Worm (Caenorhabditis elegans): ENCODE results near the gene E02C12.8.
A peak's percentile ranks its signal among the peaks of the same experiment; 100 is the strongest.

The E02C12.8 gene

DNA sequence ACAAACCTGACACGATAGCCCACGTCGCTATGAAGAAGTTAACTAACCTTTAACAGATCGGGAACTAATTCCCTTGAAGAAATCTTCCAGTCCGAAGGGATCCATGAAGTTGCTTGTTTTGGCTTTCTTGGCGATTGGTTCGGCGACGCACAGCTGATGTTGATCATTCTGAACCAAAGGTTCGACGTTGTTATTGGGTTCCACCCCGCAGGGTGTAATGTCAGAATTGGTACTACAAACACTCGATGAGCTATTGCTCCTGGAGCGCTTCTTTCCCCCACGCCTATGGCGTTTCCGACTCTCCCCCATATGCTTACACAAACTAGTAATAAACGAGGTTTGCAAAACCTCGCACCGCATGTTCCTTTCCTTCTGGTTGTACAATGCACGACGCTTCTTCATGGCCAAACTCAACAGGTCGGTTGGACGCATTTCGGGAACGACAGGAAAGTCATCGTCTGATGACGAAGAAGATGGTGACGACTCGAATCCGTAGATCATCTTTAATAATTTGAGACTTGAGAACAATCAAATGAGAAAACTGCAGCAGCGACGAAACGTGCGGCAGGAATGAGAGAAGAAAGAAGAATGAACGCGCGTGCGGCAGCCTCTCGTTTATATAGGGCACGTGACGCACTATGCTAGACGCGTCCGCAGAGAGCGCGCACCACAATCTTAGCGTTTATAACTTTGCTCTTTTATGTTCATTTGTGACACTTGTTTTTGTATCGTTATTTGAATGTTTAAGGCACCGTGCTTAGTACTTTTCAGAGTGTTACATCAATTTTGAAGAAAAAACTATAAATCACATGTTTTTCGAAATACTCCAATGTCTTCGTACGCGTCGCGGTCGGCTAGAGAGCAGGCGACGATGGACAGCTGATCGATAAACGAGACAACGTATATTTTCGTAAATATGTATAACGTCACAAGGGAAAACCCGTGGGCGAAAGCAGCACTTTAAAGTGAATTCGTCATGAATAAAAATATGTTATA, 29.5 kb downstream of the E02C12.8 start, which contains the start of gene tos-1 (continued):
- TF ChIP-seq eor-1 (tag; optimal IDR thresholded peaks at IDR 0.05) (peak; percentile 90 to 100), lin-39 (tag; optimal IDR thresholded peaks at IDR 0.05) (peak; percentile 90), nhr-25 (tag; optimal IDR thresholded peaks at IDR 0.05) (peak; percentile 99), lin-15B (tag; optimal IDR thresholded peaks at IDR 0.05) (peak; percentile 86), elt-2 (tag; optimal IDR thresholded peaks at IDR 0.05) (peak; percentile 93), unc-39 (tag; optimal IDR thresholded peaks at IDR 0.05) (no peak), zag-1 (tag; optimal IDR thresholded peaks at IDR 0.05) (peak; percentile 64), ztf-11 (tag; optimal IDR thresholded peaks at IDR 0.05) (peak; percentile 7), nfya-1 (tag; optimal IDR thresholded peaks at IDR 0.05; ENCODE audit: insufficient read depth) (peak; percentile 90), nhr-237 (tag; optimal IDR thresholded peaks at IDR 0.05) (no peak), ceh-28 (tag; optimal IDR thresholded peaks at IDR 0.05) (peak; percentile 95), egl-27 (tag; optimal IDR thresholded peaks at IDR 0.05) (peak; percentile 75), ceh-82 (tag; optimal IDR thresholded peaks at IDR 0.05) (peak; percentile 91), daf-12 (tag; optimal IDR thresholded peaks at IDR 0.05) (peak; percentile 60), fos-1 (tag; optimal IDR thresholded peaks at IDR 0.05) (peak; percentile 92), fkh-2 (tag; optimal IDR thresholded peaks at IDR 0.05) (no peak), ama-1 (optimal IDR thresholded peaks at IDR 0.05) (peak; percentile 100), hmg-11 (tag; optimal IDR thresholded peaks at IDR 0.05) (peak; percentile 75), R02D3.7 (tag; optimal IDR thresholded peaks at IDR 0.05) (peak; percentile 93), jun-1 (tag; optimal IDR thresholded peaks at IDR 0.05) (peak; percentile 98), nhr-77 (tag; optimal IDR thresholded peaks at IDR 0.05) (peak; percentile 62), aly-2 (tag; optimal IDR thresholded peaks at IDR 0.05) (no peak), ztf-4 (tag; optimal IDR thresholded peaks at IDR 0.05) (peak; percentile 86), nhr-11 (tag; optimal IDR thresholded peaks at IDR 0.05) (peak; percentile 97), nhr-23 (tag; optimal IDR thresholded peaks at IDR 0.05) (peak; percentile 97), skn-1 (tag; optimal IDR thresholded peaks at IDR 0.05) (peak; percentile 93)

DNA sequence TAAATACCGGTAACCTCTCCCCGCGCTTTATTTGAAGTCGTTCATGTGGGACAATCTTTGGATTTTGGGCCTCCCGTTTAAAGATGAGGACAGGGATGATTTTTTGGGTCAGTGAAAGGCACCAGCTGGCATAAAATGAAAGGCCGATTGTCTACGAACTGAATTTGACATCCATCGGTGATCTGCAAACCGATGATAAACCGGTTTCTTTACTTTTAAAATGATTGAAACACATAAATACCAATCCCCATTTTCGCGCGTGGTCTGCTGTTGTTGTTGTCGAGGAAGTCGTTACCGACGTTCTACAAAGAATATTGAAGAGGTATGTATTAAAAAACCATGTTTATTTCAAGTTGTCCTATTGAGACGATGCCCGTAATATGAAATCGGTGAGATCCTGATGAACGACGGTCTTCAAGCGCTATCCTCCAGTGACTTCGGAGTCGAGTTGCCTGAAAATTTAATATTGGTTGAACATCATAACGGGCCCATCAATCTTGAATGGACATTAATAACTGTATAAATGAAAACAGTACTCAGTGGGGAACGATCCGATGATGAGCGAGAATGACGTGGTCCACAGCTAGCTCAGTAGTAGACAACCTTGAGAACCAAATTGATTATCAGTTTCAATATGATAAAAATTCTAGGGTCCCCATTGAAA, 30.3 kb downstream of the E02C12.8 start:
- TF ChIP-seq pha-4 (tag; optimal IDR thresholded peaks at IDR 0.05) (peak; percentile 17), ama-1 (optimal IDR thresholded peaks at IDR 0.05) (peak; percentile 42), skn-1 (tag; optimal IDR thresholded peaks at IDR 0.05) (no peak), ceh-28 (tag; optimal IDR thresholded peaks at IDR 0.05) (no peak), eor-1 (tag; optimal IDR thresholded peaks at IDR 0.05) (no peak), lin-39 (tag; optimal IDR thresholded peaks at IDR 0.05) (peak; percentile 34), jun-1 (tag; optimal IDR thresholded peaks at IDR 0.05) (no peak), sea-2 (GFP tag; optimal IDR thresholded peaks at IDR 0.05) (no peak), fkh-2 (tag; optimal IDR thresholded peaks at IDR 0.05) (no peak), nhr-43 (tag; optimal IDR thresholded peaks at IDR 0.05; ENCODE audit: poor library complexity, severe bottlenecking) (peak; percentile 25)

DNA sequence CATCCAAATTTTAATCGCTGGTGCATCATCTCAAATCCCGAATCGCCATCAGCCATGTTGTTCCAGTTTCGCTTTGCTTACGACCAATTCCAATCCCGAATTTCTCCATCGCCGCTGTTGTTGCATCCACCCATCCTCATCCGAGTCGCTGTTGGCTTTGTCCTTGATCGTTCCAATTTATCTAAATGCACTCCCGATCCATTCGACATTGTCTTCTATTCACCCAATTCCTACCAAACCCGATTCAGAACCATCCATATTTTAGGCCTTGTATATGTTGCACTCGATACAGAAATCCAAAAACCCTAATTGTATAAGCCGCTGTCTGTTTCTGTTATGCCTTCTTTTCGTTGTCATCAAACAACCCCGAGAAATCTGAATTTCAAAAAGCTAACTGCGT, 33.1 kb downstream of the E02C12.8 start:
- no peak for TF ChIP-seq daf-12 (tag; optimal IDR thresholded peaks at IDR 0.05)
- TF ChIP-seq elt-2 (tag; optimal IDR thresholded peaks at IDR 0.05) = peak; percentile 3
- TF ChIP-seq ztf-4 (tag; optimal IDR thresholded peaks at IDR 0.05) = no peak
- no peak for TF ChIP-seq aly-2 (tag; optimal IDR thresholded peaks at IDR 0.05)
- TF ChIP-seq elt-1 (tag; optimal IDR thresholded peaks at IDR 0.05) = no peak
- TF ChIP-seq nhr-43 (tag; optimal IDR thresholded peaks at IDR 0.05; ENCODE audit: poor library complexity, severe bottlenecking) = peak; percentile 28
- no peak for TF ChIP-seq unc-62 (GFP tag; optimal IDR thresholded peaks at IDR 0.05)
- no peak for TF ChIP-seq ceh-16 (tag; optimal IDR thresholded peaks at IDR 0.05)
- TF ChIP-seq nhr-11 (tag; optimal IDR thresholded peaks at IDR 0.05) = no peak
- no peak for TF ChIP-seq R02D3.7 (tag; optimal IDR thresholded peaks at IDR 0.05)
- TF ChIP-seq sea-2 (GFP tag; optimal IDR thresholded peaks at IDR 0.05) = no peak
- no peak for TF ChIP-seq fos-1 (tag; optimal IDR thresholded peaks at IDR 0.05)
- peak; percentile 47 for TF ChIP-seq nhr-25 (tag; optimal IDR thresholded peaks at IDR 0.05)
- TF ChIP-seq pqm-1 (tag; optimal IDR thresholded peaks at IDR 0.05) = no peak
- no peak for TF ChIP-seq eor-1 (tag; optimal IDR thresholded peaks at IDR 0.05)

DNA sequence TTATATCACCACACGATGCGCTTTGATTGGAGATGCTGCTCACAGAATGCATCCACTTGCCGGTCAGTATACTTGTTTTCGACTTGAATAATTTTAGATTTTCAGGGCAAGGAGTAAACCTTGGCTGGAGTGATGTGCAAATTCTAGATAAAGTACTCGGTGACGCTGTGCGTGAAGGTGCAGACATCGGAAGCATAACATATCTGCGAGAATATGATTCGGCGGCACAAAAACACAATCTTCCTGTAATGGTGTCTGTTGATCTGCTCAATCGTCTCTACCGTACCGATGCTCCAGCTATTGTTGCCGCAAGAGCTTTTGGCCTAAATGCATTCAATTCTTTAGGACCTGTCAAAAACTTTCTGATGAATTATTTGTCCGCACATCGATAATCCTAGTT, 35.0 kb downstream of the E02C12.8 start:
- TF ChIP-seq elt-2 (tag; optimal IDR thresholded peaks at IDR 0.05) (peak; percentile 43), ama-1 (optimal IDR thresholded peaks at IDR 0.05) (peak; percentile 99), nhr-76 (tag; optimal IDR thresholded peaks at IDR 0.05) (no peak), lin-15B (tag; optimal IDR thresholded peaks at IDR 0.05) (no peak), nhr-23 (tag; optimal IDR thresholded peaks at IDR 0.05) (peak; percentile 49), egl-27 (tag; optimal IDR thresholded peaks at IDR 0.05) (no peak), egl-5 (tag; optimal IDR thresholded peaks at IDR 0.05) (no peak), nhr-43 (tag; optimal IDR thresholded peaks at IDR 0.05; ENCODE audit: poor library complexity, severe bottlenecking) (peak; percentile 75), fos-1 (tag; optimal IDR thresholded peaks at IDR 0.05) (no peak), lsy-12 (tag; optimal IDR thresholded peaks at IDR 0.05) (peak; percentile 78), fkh-10 (GFP tag; optimal IDR thresholded peaks at IDR 0.05) (no peak), nhr-25 (tag; optimal IDR thresholded peaks at IDR 0.05) (peak; percentile 45), ztf-11 (tag; optimal IDR thresholded peaks at IDR 0.05) (no peak), eor-1 (tag; optimal IDR thresholded peaks at IDR 0.05) (no peak)
